Fruit fly (Drosophila melanogaster): ENCODE results near the gene CG10359.
A peak's percentile ranks its signal among the peaks of the same experiment; 100 is the strongest.

dm6 chr3L:3616344-3616743 is 4.4 kb downstream of the CG10359 start:
- no peak for TF ChIP-seq CG8478 (optimal IDR thresholded peaks at IDR 0.05)
- peak; percentile 96 to 99 for TF ChIP-seq CTCF (optimal IDR thresholded peaks at IDR 0.05)
